Worm (Caenorhabditis elegans): ENCODE measurements around the gene tost-1.

The tost-1 gene

DNA sequence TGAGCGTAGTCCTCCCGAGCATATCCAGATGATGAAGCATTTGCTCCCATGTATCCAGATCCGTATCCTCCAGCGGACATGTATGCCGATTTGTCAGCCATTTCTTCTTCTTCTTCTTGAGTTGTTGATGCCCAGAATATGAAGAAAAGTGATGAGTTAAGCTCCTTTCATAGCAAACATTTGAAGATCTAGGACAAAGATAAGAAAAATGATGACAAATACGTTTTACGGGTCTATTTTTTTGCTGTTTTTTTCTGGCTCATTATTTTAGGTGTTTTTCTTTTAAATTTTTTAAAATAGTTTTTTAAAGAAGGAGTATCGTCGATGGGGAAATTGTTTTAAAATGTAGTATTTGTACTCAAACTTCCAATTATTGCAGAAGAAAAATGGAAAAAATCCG lies 47.9 kb downstream of the tost-1 start, which contains the start of gene nspd-9 (continued):
- TF ChIP-seq mef-2 (tag; optimal IDR thresholded peaks at IDR 0.05) = no peak
- TF ChIP-seq nhr-12 (tag; optimal IDR thresholded peaks at IDR 0.05) = no peak
- TF ChIP-seq egl-13 (tag; optimal IDR thresholded peaks at IDR 0.05) = no peak

DNA sequence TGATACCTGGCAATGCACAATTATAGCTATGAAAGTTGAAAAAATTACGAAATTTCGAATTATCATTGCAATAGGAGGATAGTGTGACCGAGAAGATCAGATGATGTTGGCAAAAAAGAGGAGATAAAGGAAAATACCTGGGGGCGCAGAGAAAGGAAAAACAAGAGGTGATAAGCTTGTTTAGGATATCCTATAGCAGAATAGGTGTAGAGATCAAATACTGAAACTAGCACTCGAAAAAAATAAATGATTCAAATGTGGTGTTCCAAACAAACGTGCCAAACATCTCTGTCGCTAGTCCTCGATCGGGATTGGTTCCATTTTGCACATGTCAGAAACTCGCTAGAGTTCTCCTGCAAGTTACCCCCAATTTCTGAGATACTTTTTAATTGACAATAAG lies 48.7 kb downstream of the tost-1 start, which contains the start of gene F26A1.9:
F26A1.9 (minus strand) TSS at position 101 of the 400 bp plus-strand sequence.
- TF ChIP-seq fkh-10 (GFP tag; optimal IDR thresholded peaks at IDR 0.05) (no peak), nhr-20 (tag; optimal IDR thresholded peaks at IDR 0.05) (no peak), unc-62 (GFP tag; optimal IDR thresholded peaks at IDR 0.05) (no peak), ztf-4 (tag; optimal IDR thresholded peaks at IDR 0.05) (no peak)

All from whole organism, L1 larva.